Worm (Caenorhabditis elegans): ENCODE measurements around the gene F46G10.2.

Gene F46G10.2

DNA sequence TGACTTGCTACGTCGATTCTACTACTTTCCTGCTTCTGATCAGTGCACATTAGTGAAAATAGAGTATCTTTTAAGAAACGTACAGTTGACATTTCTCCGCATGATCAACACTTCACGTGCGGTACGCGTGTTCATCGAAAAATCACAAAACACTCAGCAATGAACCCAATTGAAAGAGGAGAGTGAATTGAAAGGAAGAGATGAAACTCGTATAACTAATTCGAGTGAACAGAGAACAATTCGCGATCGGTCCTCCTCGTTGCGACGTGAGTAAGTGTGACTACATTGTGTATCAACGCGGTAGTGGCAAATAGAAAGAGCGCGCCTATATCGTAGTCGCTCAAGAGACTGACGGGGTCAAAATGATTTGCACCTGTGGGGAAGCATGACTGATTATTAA is 30.8 kb downstream of the F46G10.2 start:
- no peak for TF ChIP-seq daf-12 (tag; optimal IDR thresholded peaks at IDR 0.05)
- TF ChIP-seq zip-11 (GFP tag; IDR thresholded peaks at IDR 0.05): no peak
- no peak for TF ChIP-seq nhr-76 (tag; optimal IDR thresholded peaks at IDR 0.05)
- TF ChIP-seq lir-3 (tag; optimal IDR thresholded peaks at IDR 0.05): no peak
- TF ChIP-seq lin-13 (GFP tag; optimal IDR thresholded peaks at IDR 0.05): no peak
- no peak for TF ChIP-seq fkh-10 (GFP tag; optimal IDR thresholded peaks at IDR 0.05)
- TF ChIP-seq ceh-20 (GFP tag; IDR thresholded peaks at IDR 0.05): peak; percentile 34; the same call in 1 of the 2 replicates
- no peak for TF ChIP-seq nhr-111 (GFP tag; optimal IDR thresholded peaks at IDR 0.05)
- TF ChIP-seq R02D3.7 (tag; optimal IDR thresholded peaks at IDR 0.05): no peak
- no peak for TF ChIP-seq pqm-1 (tag; optimal IDR thresholded peaks at IDR 0.05)
- TF ChIP-seq zip-2 (tag; optimal IDR thresholded peaks at IDR 0.05): no peak
- 0 out of 2 replicates have a peak, but pooled peaks have one; percentile 21 for TF ChIP-seq lin-1 (GFP tag; IDR thresholded peaks at IDR 0.05)
- no peak for TF ChIP-seq madf-5 (GFP tag; IDR thresholded peaks at IDR 0.05)
- no peak for TF ChIP-seq unc-130 (GFP tag; optimal IDR thresholded peaks at IDR 0.05)
- no peak for TF ChIP-seq rbr-2 (tag; optimal IDR thresholded peaks at IDR 0.05)
- no peak for TF ChIP-seq F26F4.8 (GFP tag; conservative IDR thresholded peaks at IDR 0.05)
- TF ChIP-seq ama-1 (optimal IDR thresholded peaks at IDR 0.05): no peak
- no peak for TF ChIP-seq ZK546.5 (tag; optimal IDR thresholded peaks at IDR 0.05)
- TF ChIP-seq nhr-48 (tag; optimal IDR thresholded peaks at IDR 0.05): peak; percentile 96
- TF ChIP-seq F37D6.2 (tag; optimal IDR thresholded peaks at IDR 0.05): no peak
- TF ChIP-seq dmd-6 (GFP tag; IDR thresholded peaks at IDR 0.05): peak; percentile 97
- no peak for TF ChIP-seq dmd-8 (GFP tag; IDR thresholded peaks at IDR 0.05)
- TF ChIP-seq daf-19 (GFP tag; conservative IDR thresholded peaks at IDR 0.05): no peak
- peak; percentile 92 for TF ChIP-seq hlh-11 (tag; optimal IDR thresholded peaks at IDR 0.05)
- no peak for TF ChIP-seq Y75B8A.6 (GFP tag; IDR thresholded peaks at IDR 0.05)
- no peak for TF ChIP-seq ceh-44 (GFP tag; IDR thresholded peaks at IDR 0.05)
- TF ChIP-seq nhr-102 (tag; optimal IDR thresholded peaks at IDR 0.05): peak; percentile 74
- TF ChIP-seq nhr-25 (tag; optimal IDR thresholded peaks at IDR 0.05; ENCODE audit: borderline replicate concordance, insufficient read depth): peak; percentile 57
- peak; percentile 40 for TF ChIP-seq mes-2 (tag; optimal IDR thresholded peaks at IDR 0.05; ENCODE audit: poor library complexity, severe bottlenecking)
- peak; percentile 15; the same call in 1 of the 2 replicates for TF ChIP-seq hmg-1.1 (GFP tag; IDR thresholded peaks at IDR 0.05)
- TF ChIP-seq lim-7 (GFP tag; IDR thresholded peaks at IDR 0.05): no peak
- no peak for TF ChIP-seq lin-39 (tag; optimal IDR thresholded peaks at IDR 0.05)
- no peak for TF ChIP-seq unc-39 (tag; optimal IDR thresholded peaks at IDR 0.05)
- no peak for TF ChIP-seq arid-1 (GFP tag; conservative IDR thresholded peaks at IDR 0.05)
- TF ChIP-seq sdz-12 (GFP tag; optimal IDR thresholded peaks at IDR 0.05): no peak
- TF ChIP-seq duxl-1 (tag; optimal IDR thresholded peaks at IDR 0.05; ENCODE audit: poor library complexity): peak; percentile 28
- no peak for TF ChIP-seq jun-1 (tag; optimal IDR thresholded peaks at IDR 0.05)
- no peak for TF ChIP-seq set-16 (GFP tag; IDR thresholded peaks at IDR 0.05)
- TF ChIP-seq cey-2 (tag; optimal IDR thresholded peaks at IDR 0.05; ENCODE audit: borderline replicate concordance, insufficient read depth): peak; percentile 28
- TF ChIP-seq zag-1 (tag; optimal IDR thresholded peaks at IDR 0.05): no peak
- TF ChIP-seq nhr-6 (tag; optimal IDR thresholded peaks at IDR 0.05): peak; percentile 55
- no peak for TF ChIP-seq F49E8.2 (tag; optimal IDR thresholded peaks at IDR 0.05; ENCODE audit: borderline replicate concordance)
- no peak for TF ChIP-seq egl-43 (GFP tag; IDR thresholded peaks at IDR 0.05)
- TF ChIP-seq nhr-41 (GFP tag; IDR thresholded peaks at IDR 0.05): 0 out of 2 replicates have a peak, but pooled peaks have one; percentile 6
- no peak for TF ChIP-seq F10B5.3 (tag; optimal IDR thresholded peaks at IDR 0.05)
- TF ChIP-seq ztf-11 (tag; optimal IDR thresholded peaks at IDR 0.05): no peak
- no peak for TF ChIP-seq dpl-1 (GFP tag; optimal IDR thresholded peaks at IDR 0.05)
- no peak for TF ChIP-seq zfp-3 (GFP tag; conservative IDR thresholded peaks at IDR 0.05)
- TF ChIP-seq nhr-10 (tag; optimal IDR thresholded peaks at IDR 0.05): peak; percentile 80
- TF ChIP-seq T20F7.1 (GFP tag; optimal IDR thresholded peaks at IDR 0.05): no peak
- TF ChIP-seq Y48G9A.11 (GFP tag; IDR thresholded peaks at IDR 0.05): no peak
- TF ChIP-seq D1046.2 (GFP tag; IDR thresholded peaks at IDR 0.05): no peak
